Worm (Caenorhabditis elegans) whole organism, L1 larva: Measurements from ENCODE around the gene egl-4.
A peak's percentile ranks its signal among the peaks of the same experiment; 100 is the strongest.

Experiments used
- C16A3.4 ChIP-seq: fragments of 150-350 bp; optimal IDR thresholded peaks from 2 replicates; lab custom pipeline; 2014; ENCODE audit warnings: missing biosample characterization, missing genetic modification characterization
- Y116A8C.19 ChIP-seq: sonication (generic microtip); optimal IDR thresholded peaks from 2 replicates; lab custom pipeline; 2016; ENCODE audit warnings: missing compliant biosample characterization, missing genetic modification characterization, borderline replicate concordance
- aly-2 ChIP-seq: fragments of 150-350 bp; optimal IDR thresholded peaks from 2 replicates; lab custom pipeline; 2014; ENCODE audit warnings: missing biosample characterization, missing genetic modification characterization
- ama-1 ChIP-seq: fragments of 150-350 bp; optimal IDR thresholded peaks from 2 replicates; lab custom pipeline; 2014
- blmp-1 ChIP-seq: fragments of 150-350 bp; optimal IDR thresholded peaks from 2 replicates; lab custom pipeline; 2014; ENCODE audit warnings: missing biosample characterization, missing genetic modification characterization
- ceh-82 ChIP-seq, 3 experiments: fragments of 150-350 bp in 1 of 3; sonication (generic microtip) in 2 of 3; optimal IDR thresholded peaks; 2 replicates each; lab custom pipeline; 2014 to 2017; ENCODE audit warnings: missing biosample characterization in 3 of 3, missing genetic modification characterization in 3 of 3
- ceh-88 ChIP-seq: fragments of 200-800 bp; sonication (Bioruptor generic); IDR thresholded peaks from 2 replicates; pipeline ENCODE4 v1.3.6; 2022; ENCODE audit warnings: missing genetic modification characterization, missing compliant biosample characterization
- ceh-90 ChIP-seq: sonication (generic microtip); optimal IDR thresholded peaks from 2 replicates; lab custom pipeline; 2016; ENCODE audit warnings: missing genetic modification characterization, missing compliant biosample characterization
- dpl-1 ChIP-seq, 3 experiments: fragments of 150-350 bp in 2 of 3; sonication (generic microtip) in 1 of 3; optimal IDR thresholded peaks; 2 replicates each; lab custom pipeline; 2014 to 2017; ENCODE audit warnings: missing biosample characterization in 3 of 3, missing genetic modification characterization in 3 of 3, missing genetic modification reagents in 3 of 3
- efl-1 ChIP-seq, 4 experiments: fragments of 150-350 bp; optimal IDR thresholded peaks in 3 of 4; peaks in 1 of 4; 1 replicate in 1 of 4; 2 replicates in 3 of 4; lab custom pipeline; 2014; ENCODE audit warnings: missing biosample characterization in 2 of 4, missing genetic modification characterization in 2 of 4, missing genetic modification reagents in 2 of 4
- egl-13 ChIP-seq: sonication (generic microtip); optimal IDR thresholded peaks from 2 replicates; lab custom pipeline; 2016; ENCODE audit warnings: missing genotype, missing genetic modification reagents, missing genetic modification characterization, missing compliant biosample characterization
- elt-2 ChIP-seq: sonication (generic microtip); optimal IDR thresholded peaks from 2 replicates; lab custom pipeline; 2016; ENCODE audit warnings: missing genetic modification characterization, mild to moderate bottlenecking, inconsistent platforms, missing compliant biosample characterization, missing genetic modification reagents
- elt-3 ChIP-seq, 6 experiments: fragments of 150-350 bp in 1 of 6; sonication (generic microtip); optimal IDR thresholded peaks; 2 replicates each; lab custom pipeline; 2017 to 2018; ENCODE audit warnings: missing biosample characterization in 6 of 6, missing genetic modification characterization in 6 of 6, inconsistent platforms in 1 of 6
- ets-5 ChIP-seq: fragments of 200-800 bp; sonication (Bioruptor generic); IDR thresholded peaks from 2 replicates; pipeline ENCODE4 v1.3.6; 2022; ENCODE audit warnings: missing genetic modification characterization, missing compliant biosample characterization
- fkh-10 ChIP-seq: sonication (generic microtip); optimal IDR thresholded peaks from 2 replicates; lab custom pipeline; 2017; ENCODE audit warnings: missing biosample characterization, missing genetic modification reagents, missing genetic modification characterization
- fkh-8 ChIP-seq: sonication (generic microtip); optimal IDR thresholded peaks from 2 replicates; lab custom pipeline; 2016; ENCODE audit warnings: mild to moderate bottlenecking, missing genetic modification characterization, missing compliant biosample characterization
- fos-1 ChIP-seq: fragments of 150-350 bp; optimal IDR thresholded peaks from 2 replicates; lab custom pipeline; 2014; ENCODE audit warnings: missing biosample characterization, missing genetic modification characterization
- irx-1 ChIP-seq: sonication (generic microtip); optimal IDR thresholded peaks from 2 replicates; lab custom pipeline; 2016; ENCODE audit warnings: missing genetic modification characterization, missing compliant biosample characterization
- jun-1 ChIP-seq: fragments of 150-350 bp; optimal IDR thresholded peaks from 2 replicates; lab custom pipeline; 2014; ENCODE audit warnings: missing biosample characterization, missing genetic modification reagents, missing genetic modification characterization
- lin-14 ChIP-seq: fragments of 200-800 bp; sonication (Bioruptor generic); optimal IDR thresholded peaks from 2 replicates; lab custom pipeline; 2018; ENCODE audit warnings: mild to moderate bottlenecking, missing genetic modification characterization, moderate library complexity, missing compliant biosample characterization
- lin-35 ChIP-seq, 2 experiments: fragments of 150-350 bp; optimal IDR thresholded peaks; 2 replicates each; lab custom pipeline; 2014; ENCODE audit warnings: missing biosample characterization in 2 of 2, missing genetic modification characterization in 2 of 2, missing genetic modification reagents in 2 of 2
- lsy-2 ChIP-seq, 2 experiments: fragments of 150-350 bp; optimal IDR thresholded peaks; 2 replicates each; lab custom pipeline; 2014; ENCODE audit warnings: missing biosample characterization in 2 of 2, missing genetic modification characterization in 2 of 2
- mab-9 ChIP-seq: fragments of 200-800 bp; sonication (Bioruptor generic); IDR thresholded peaks from 2 replicates; pipeline ENCODE4 v1.3.6; 2022; ENCODE audit warnings: missing genetic modification reagents, missing genetic modification characterization, missing compliant biosample characterization
- mdl-1 ChIP-seq, 2 experiments: fragments of 150-350 bp; optimal IDR thresholded peaks; 2 replicates each; lab custom pipeline; 2014 to 2017; ENCODE audit warnings: missing biosample characterization in 2 of 2, missing genetic modification characterization in 2 of 2, inconsistent platforms in 1 of 2
- mep-1 ChIP-seq: fragments of 150-350 bp; optimal IDR thresholded peaks from 2 replicates; lab custom pipeline; 2014; ENCODE audit warnings: missing biosample characterization, missing genetic modification characterization
- nhr-12 ChIP-seq: sonication (generic microtip); optimal IDR thresholded peaks from 2 replicates; lab custom pipeline; 2017; ENCODE audit warnings: missing biosample characterization, missing genetic modification characterization
- nhr-19 ChIP-seq: fragments of 200-800 bp; sonication (Bioruptor generic); conservative IDR thresholded peaks from 2 replicates; pipeline ENCODE4 v1.3.6; 2022; ENCODE audit warnings: missing genetic modification characterization, missing compliant biosample characterization
- nhr-20 ChIP-seq: sonication (generic microtip); optimal IDR thresholded peaks from 2 replicates; lab custom pipeline; 2016; ENCODE audit warnings: mild to moderate bottlenecking, missing genetic modification characterization, missing compliant biosample characterization
- nhr-237 ChIP-seq: fragments of 150-350 bp; optimal IDR thresholded peaks from 2 replicates; lab custom pipeline; 2014; ENCODE audit warnings: missing biosample characterization, missing genetic modification characterization
- nhr-47 ChIP-seq: sonication (generic microtip); optimal IDR thresholded peaks from 2 replicates; lab custom pipeline; 2016; ENCODE audit warnings: mild to moderate bottlenecking, missing genetic modification characterization, moderate library complexity, missing compliant biosample characterization
- nhr-71 ChIP-seq: sonication (generic microtip); optimal IDR thresholded peaks from 2 replicates; lab custom pipeline; 2016; ENCODE audit warnings: mild to moderate bottlenecking, missing genetic modification characterization, moderate library complexity, missing compliant biosample characterization
- nhr-77 ChIP-seq: fragments of 150-350 bp; optimal IDR thresholded peaks from 2 replicates; lab custom pipeline; 2014; ENCODE audit warnings: missing biosample characterization, missing genetic modification characterization
- nhr-85 ChIP-seq: sonication (generic microtip); peaks from one replicate; lab custom pipeline; 2016; ENCODE audit warnings: missing genetic modification characterization, inconsistent platforms, missing compliant biosample characterization
- nhr-90 ChIP-seq: sonication (generic microtip); optimal IDR thresholded peaks from 2 replicates; lab custom pipeline; 2016; ENCODE audit warnings: mild to moderate bottlenecking, missing genetic modification characterization, missing compliant biosample characterization; ENCODE audit not compliant: poor library complexity
- pag-3 ChIP-seq: sonication (generic microtip); optimal IDR thresholded peaks from 2 replicates; lab custom pipeline; 2017; ENCODE audit warnings: missing genetic modification characterization, mild to moderate bottlenecking, missing compliant biosample characterization, antibody characterized with exemption, borderline replicate concordance; ENCODE audit not compliant: insufficient read depth
- snpc-4 ChIP-seq: fragments of 150-350 bp; optimal IDR thresholded peaks from 2 replicates; lab custom pipeline; 2014; ENCODE audit warnings: missing biosample characterization, missing genetic modification characterization
- snu-23 ChIP-seq: sonication (generic microtip); optimal IDR thresholded peaks from 2 replicates; lab custom pipeline; 2016; ENCODE audit warnings: missing genetic modification characterization, missing compliant biosample characterization
- sup-37 ChIP-seq: fragments of 200-800 bp; sonication (Bioruptor generic); optimal IDR thresholded peaks from 2 replicates; lab custom pipeline; 2018; ENCODE audit warnings: mild to moderate bottlenecking, missing genetic modification characterization, missing compliant biosample characterization
- swsn-7 ChIP-seq: sonication (generic microtip); optimal IDR thresholded peaks from 2 replicates; lab custom pipeline; 2016; ENCODE audit warnings: missing genetic modification characterization, missing compliant biosample characterization
- tbx-2 ChIP-seq: sonication (generic microtip); optimal IDR thresholded peaks from 2 replicates; lab custom pipeline; 2016; ENCODE audit warnings: missing genetic modification characterization, missing compliant biosample characterization
- unc-30 ChIP-seq: sonication (generic microtip); optimal IDR thresholded peaks from 2 replicates; lab custom pipeline; 2017; ENCODE audit warnings: missing biosample characterization, missing genetic modification characterization
- unc-86 ChIP-seq: sonication (generic microtip); optimal IDR thresholded peaks from 2 replicates; lab custom pipeline; 2016; ENCODE audit warnings: missing genetic modification characterization, missing compliant biosample characterization
- xbp-1 ChIP-seq: sonication (generic microtip); optimal IDR thresholded peaks from 2 replicates; lab custom pipeline; 2016; ENCODE audit warnings: missing genetic modification characterization, missing compliant biosample characterization
- zip-4 ChIP-seq: fragments of 200-800 bp; sonication (Bioruptor generic); optimal IDR thresholded peaks from 2 replicates; lab custom pipeline; 2018; ENCODE audit warnings: mild to moderate bottlenecking, missing genetic modification characterization, moderate library complexity, missing compliant biosample characterization
- ztf-4 ChIP-seq: fragments of 150-350 bp; optimal IDR thresholded peaks from 2 replicates; lab custom pipeline; 2014; ENCODE audit warnings: missing biosample characterization, missing genetic modification characterization

Gene egl-4

DNA sequence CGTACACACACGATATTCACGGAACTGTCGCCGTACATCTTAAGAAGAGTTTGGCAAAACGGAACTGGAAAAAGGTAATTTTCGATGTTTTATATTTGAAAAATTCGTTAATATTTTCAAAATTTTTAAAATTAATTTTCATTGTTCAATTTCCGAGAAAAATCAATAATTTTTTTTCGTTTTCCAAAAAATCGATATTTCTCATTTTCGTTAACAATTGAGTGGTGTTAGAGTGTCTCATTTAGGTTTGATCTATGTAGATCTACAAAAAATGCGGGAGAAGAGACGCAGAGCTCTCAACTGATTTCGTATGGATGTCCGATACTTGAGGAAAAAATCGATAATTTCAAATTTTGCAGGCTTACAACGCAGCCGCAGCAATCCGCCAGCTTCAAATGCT lies 14.8 kb upstream of the egl-4 start:
- TF ChIP-seq ets-5 (GFP tag; lab: Robert Waterston, UW): no peak
- TF ChIP-seq elt-2 (tag; lab: Kevin White, UChicago): no peak
- TF ChIP-seq xbp-1: no peak
- TF ChIP-seq unc-30: no peak
- TF ChIP-seq fos-1 (tag; lab: Kevin White, UChicago): no peak
- no peak for TF ChIP-seq sup-37
- no peak for TF ChIP-seq egl-13
- TF ChIP-seq elt-3 (tag; optimal IDR thresholded peaks at IDR 0.05; lab: Kevin White, UChicago): no peak
- no peak for TF ChIP-seq ama-1 (lab: Kevin White, UChicago)
- TF ChIP-seq nhr-237 (tag; lab: Kevin White, UChicago): no peak
- no peak for TF ChIP-seq nhr-47 (tag; lab: Kevin White, UChicago)
- no peak for TF ChIP-seq unc-86

ce11 chrIV:1834242-1834641 lies 13.6 kb upstream of the egl-4 start, which contains the start of gene ccm-2:
Gene ccm-2, plus strand, starts transcription at chrIV:1834628.
- TF ChIP-seq sup-37: no peak
- TF ChIP-seq elt-2 (tag; lab: Kevin White, UChicago): peak; percentile 60
- no peak for TF ChIP-seq mdl-1 (tag; optimal IDR thresholded peaks at IDR 0.05; lab: Kevin White, UChicago)

- TF ChIP-seq Y116A8C.19 (no peak), ama-1 (lab: Kevin White, UChicago) (no peak)
Measured at ce11 chrIV:1834972-1835371, 12.9 kb upstream of the egl-4 start.

DNA sequence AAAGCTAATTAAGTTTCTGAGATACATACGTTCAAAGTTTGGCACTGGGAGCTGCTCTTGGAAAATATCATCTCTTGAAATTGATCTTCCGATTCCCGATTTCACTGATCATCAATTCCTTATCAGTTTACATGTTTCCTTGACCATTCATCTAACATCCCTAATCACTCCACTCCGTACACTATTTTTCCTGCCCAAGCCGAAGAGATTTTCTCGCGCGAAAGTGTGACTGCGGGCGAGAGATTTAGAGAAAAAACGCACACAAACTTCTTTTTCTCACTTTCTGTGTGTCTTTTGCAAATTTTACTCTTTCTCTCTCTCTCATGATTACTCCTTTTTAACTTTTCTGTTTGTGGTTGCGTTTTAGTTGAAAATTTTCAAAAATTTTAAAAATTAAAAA lies 10.7 kb upstream of the egl-4 start:
- peak in 1 of 2 experiments; percentile 55 for TF ChIP-seq mdl-1 (tag; optimal IDR thresholded peaks at IDR 0.05; lab: Kevin White, UChicago)
- TF ChIP-seq nhr-85 (tag; lab: Kevin White, UChicago): peak; percentile 70
- TF ChIP-seq nhr-90 (tag; lab: Kevin White, UChicago): peak; percentile 14
- TF ChIP-seq lin-14 (GFP tag; lab: Kevin White, UChicago): peak; percentile 76
- peak; percentile 43 for TF ChIP-seq fos-1 (tag; lab: Kevin White, UChicago)
- peak; percentile 14 for TF ChIP-seq swsn-7 (tag; lab: Kevin White, UChicago)
- TF ChIP-seq ceh-88 (GFP tag; lab: Robert Waterston, UW): no peak
- peak in 1 of 2 experiments; percentile 67 for TF ChIP-seq lin-35 (GFP tag; optimal IDR thresholded peaks at IDR 0.05; lab: Kevin White, UChicago)
- TF ChIP-seq dpl-1 (GFP tag; optimal IDR thresholded peaks at IDR 0.05; lab: Kevin White, UChicago): peak in 2 of 3 experiments; percentile 22 to 29
- TF ChIP-seq blmp-1 (tag; lab: Kevin White, UChicago): peak; percentile 97
- peak; percentile 47 for TF ChIP-seq nhr-47 (tag; lab: Kevin White, UChicago)
- no peak for TF ChIP-seq ztf-4
- peak; percentile 25 to 60 for TF ChIP-seq lsy-2 (tag; optimal IDR thresholded peaks at IDR 0.05; lab: Kevin White, UChicago)
- peak; percentile 67 for TF ChIP-seq tbx-2 (tag; lab: Kevin White, UChicago)
- peak; percentile 75 for TF ChIP-seq nhr-20 (tag; lab: Kevin White, UChicago)
- no peak for TF ChIP-seq nhr-12 (tag; lab: Kevin White, UChicago)
- TF ChIP-seq fkh-10 (GFP tag; lab: Kevin White, UChicago): no peak
- no peak for TF ChIP-seq aly-2 (tag; lab: Kevin White, UChicago)
- TF ChIP-seq elt-2 (tag; lab: Kevin White, UChicago): peak; percentile 73
- peak; percentile 55 for TF ChIP-seq mep-1 (tag; lab: Kevin White, UChicago)
- TF ChIP-seq fkh-8 (tag; lab: Kevin White, UChicago): no peak
- TF ChIP-seq nhr-19: peak; percentile 26
- peak; percentile 70 for TF ChIP-seq nhr-71 (tag; lab: Kevin White, UChicago)
- peak; percentile 42 for TF ChIP-seq jun-1 (tag; lab: Kevin White, UChicago)
- TF ChIP-seq snu-23 (GFP tag; lab: Kevin White, UChicago): peak; percentile 69
- peak; percentile 56 for TF ChIP-seq nhr-77 (tag; lab: Kevin White, UChicago)
- peak; percentile 31 for TF ChIP-seq C16A3.4 (tag; lab: Kevin White, UChicago)
- peak; percentile 15 for TF ChIP-seq snpc-4 (tag; lab: Kevin White, UChicago)
- peak; percentile 32 for TF ChIP-seq pag-3 (tag; lab: Kevin White, UChicago)
- no peak for TF ChIP-seq zip-4
- no peak for TF ChIP-seq ceh-90 (tag; lab: Kevin White, UChicago)
- TF ChIP-seq elt-3 (tag; optimal IDR thresholded peaks at IDR 0.05; lab: Kevin White, UChicago): peak in 5 of 6 experiments; percentile 23 to 86 (median 50)
- TF ChIP-seq irx-1 (tag; lab: Kevin White, UChicago): no peak
- peak in 1 of 3 experiments; percentile 29 for TF ChIP-seq ceh-82 (tag; optimal IDR thresholded peaks at IDR 0.05; lab: Kevin White, UChicago)
- TF ChIP-seq unc-30: no peak
- peak; percentile 19 to 41 for TF ChIP-seq efl-1 (optimal IDR thresholded peaks at IDR 0.05; lab: Kevin White, UChicago)
- peak; percentile 11 to 64 for TF ChIP-seq efl-1 (GFP tag; optimal IDR thresholded peaks at IDR 0.05 in 1 of 2; lab: Kevin White, UChicago)
- TF ChIP-seq mab-9: no peak
